Fruit fly (Drosophila melanogaster): ENCODE results near the gene CG31296.

CG31296 gene

dm6 chr3R:15493211-15493610 lies 38.1 kb downstream of the CG31296 start (continued):
- TF ChIP-seq Hr3 (GFP tag; optimal IDR thresholded peaks at IDR 0.05), result peak; percentile 22
- no peak for TF ChIP-seq ac (GFP tag; optimal IDR thresholded peaks at IDR 0.05)
- no peak for TF ChIP-seq ato (GFP tag; IDR thresholded peaks at IDR 0.05; ENCODE audit: partially characterized antibody)
- no peak for TF ChIP-seq caup (GFP tag; optimal IDR thresholded peaks at IDR 0.05; ENCODE audit: severe bottlenecking)
- no peak for TF ChIP-seq cg (GFP tag; optimal IDR thresholded peaks at IDR 0.05)
- no peak for TF ChIP-seq Max (GFP tag; optimal IDR thresholded peaks at IDR 0.05)
- no peak for TF ChIP-seq nerfin-2 (GFP tag; IDR thresholded peaks at IDR 0.05; ENCODE audit: partially characterized antibody)
- no peak for TF ChIP-seq Mad (GFP tag; optimal IDR thresholded peaks at IDR 0.05)
- no peak for TF ChIP-seq sc (optimal IDR thresholded peaks at IDR 0.05)
- TF ChIP-seq sc (GFP tag; optimal IDR thresholded peaks at IDR 0.05), result no peak
- TF ChIP-seq CG12155 (GFP tag; optimal IDR thresholded peaks at IDR 0.05), result no peak
- TF ChIP-seq CG16813 (GFP tag; IDR thresholded peaks at IDR 0.05; ENCODE audit: partially characterized antibody), result peak; percentile 46; the same call in 1 of the 3 replicates
- no peak for TF ChIP-seq ind (GFP tag; optimal IDR thresholded peaks at IDR 0.05)
- TF ChIP-seq pita (GFP tag; optimal IDR thresholded peaks at IDR 0.05), result peak; percentile 11
- no peak for TF ChIP-seq CG13287 (GFP tag; IDR thresholded peaks at IDR 0.05; ENCODE audit: partially characterized antibody)
- no peak for TF ChIP-seq CG15269 (tag; optimal IDR thresholded peaks at IDR 0.05)
- TF ChIP-seq stwl (tag; optimal IDR thresholded peaks at IDR 0.05), result peak; percentile 74
- peak; percentile 90 for TF ChIP-seq CG2199 (GFP tag; IDR thresholded peaks at IDR 0.05)
- no peak for TF ChIP-seq MTF-1 (GFP tag; optimal IDR thresholded peaks at IDR 0.05; ENCODE audit: borderline replicate concordance)
- no peak for TF ChIP-seq CG12236 (GFP tag; optimal IDR thresholded peaks at IDR 0.05)
- no peak for TF ChIP-seq CG7963 (GFP tag; IDR thresholded peaks at IDR 0.05; ENCODE audit: partially characterized antibody)
- no peak for TF ChIP-seq CG10979 (tag; optimal IDR thresholded peaks at IDR 0.05)
- no peak for TF ChIP-seq hbn (GFP tag; IDR thresholded peaks at IDR 0.05; ENCODE audit: partially characterized antibody)
- no peak for TF ChIP-seq kay (GFP tag; optimal IDR thresholded peaks at IDR 0.05)
- TF ChIP-seq CG2712 (tag; optimal IDR thresholded peaks at IDR 0.05), result no peak
- TF ChIP-seq CG5180 (GFP tag; optimal IDR thresholded peaks at IDR 0.05), result no peak
- peak; percentile 95 for TF ChIP-seq CTCF (GFP tag; optimal IDR thresholded peaks at IDR 0.05)
- TF ChIP-seq zen (tag; optimal IDR thresholded peaks at IDR 0.05), result peak; percentile 16
- no peak for TF ChIP-seq Taf1 (GFP tag; IDR thresholded peaks at IDR 0.05)
- no peak for TF ChIP-seq D19A (tag; optimal IDR thresholded peaks at IDR 0.05)
- no peak for TF ChIP-seq yki (optimal IDR thresholded peaks at IDR 0.05)
- no peak for TF ChIP-seq CG14860 (GFP tag; IDR thresholded peaks at IDR 0.05; ENCODE audit: partially characterized antibody)
- no peak for TF ChIP-seq Aef1 (GFP tag; IDR thresholded peaks at IDR 0.05)
- TF ChIP-seq B-H1 (GFP tag; IDR thresholded peaks at IDR 0.05), result no peak
- no peak for TF ChIP-seq CG43689 (GFP tag; IDR thresholded peaks at IDR 0.05)
- TF ChIP-seq tgo (GFP tag; IDR thresholded peaks at IDR 0.05), result no peak
- 0 out of 2 replicates have a peak, but pooled peaks have one; percentile 7 for TF ChIP-seq inv (GFP tag; IDR thresholded peaks at IDR 0.05; ENCODE audit: partially characterized antibody)
- TF ChIP-seq pfk (GFP tag; optimal IDR thresholded peaks at IDR 0.05), result no peak
- no peak for TF ChIP-seq CG12219 (GFP tag; optimal IDR thresholded peaks at IDR 0.05)
- no peak for TF ChIP-seq en (GFP tag; optimal IDR thresholded peaks at IDR 0.05)
- no peak for TF ChIP-seq CG5245 (GFP tag; optimal IDR thresholded peaks at IDR 0.05)
- TF ChIP-seq CG9609 (GFP tag; optimal IDR thresholded peaks at IDR 0.05), result no peak
- TF ChIP-seq MESR4 (GFP tag; optimal IDR thresholded peaks at IDR 0.05), result no peak
- TF ChIP-seq CoRest (tag; optimal IDR thresholded peaks at IDR 0.05), result peak; percentile 16
- TF ChIP-seq CG34224 (GFP tag; IDR thresholded peaks at IDR 0.05; ENCODE audit: partially characterized antibody), result no peak
- TF ChIP-seq CG9876 (GFP tag; optimal IDR thresholded peaks at IDR 0.05), result no peak
- TF ChIP-seq ci (GFP tag; IDR thresholded peaks at IDR 0.05), result peak; percentile 45; the same call in 1 of the 3 replicates
- no peak for TF ChIP-seq run (tag; optimal IDR thresholded peaks at IDR 0.05)
- no peak for TF ChIP-seq Hr78 (GFP tag; optimal IDR thresholded peaks at IDR 0.05)
- TF ChIP-seq disco-r (GFP tag; optimal IDR thresholded peaks at IDR 0.05), result no peak
- TF ChIP-seq ftz-f1 (GFP tag; optimal IDR thresholded peaks at IDR 0.05), result no peak
